Fruit fly (Drosophila melanogaster): ENCODE data around the gene mex1.

mex1 gene

DNA sequence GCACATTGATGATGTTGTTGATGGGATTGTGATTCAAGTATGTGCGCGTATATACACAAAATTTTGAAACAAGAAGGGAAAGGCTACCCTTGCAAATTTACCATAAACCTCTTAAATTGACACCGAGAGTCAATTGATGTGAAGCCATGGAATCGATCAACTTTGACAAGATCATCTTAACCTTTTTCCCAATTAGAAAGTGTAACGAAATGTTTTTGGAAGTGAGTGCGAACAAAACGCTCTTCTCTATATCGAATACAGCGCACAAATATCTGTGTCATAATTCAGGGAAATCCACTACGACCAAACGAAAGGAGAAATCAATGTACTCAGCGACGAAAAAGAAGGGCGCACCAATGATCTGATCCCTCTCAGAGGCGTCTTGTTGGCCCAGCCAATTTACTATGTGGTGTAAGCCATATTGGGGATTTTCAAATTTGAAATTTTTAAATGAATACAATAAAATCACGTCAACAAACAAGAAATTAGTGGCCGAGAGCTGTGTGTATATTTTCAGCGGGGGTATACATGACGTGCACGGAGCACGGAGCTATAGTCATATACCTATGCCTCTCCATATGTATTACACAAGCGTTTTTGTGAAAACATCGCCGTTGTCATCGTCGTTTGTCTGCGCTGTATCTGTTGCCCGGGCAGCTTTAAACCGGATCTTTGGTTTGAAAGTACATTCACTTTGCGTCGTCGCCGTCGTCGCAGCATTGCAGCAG is 14.2 kb upstream of the mex1 start (continued):
- peak; percentile 41 to 79 for TF ChIP-seq Pdp1 (GFP tag; optimal IDR thresholded peaks at IDR 0.05)
- no peak for TF ChIP-seq danr (GFP tag; IDR thresholded peaks at IDR 0.05)
- no peak for TF ChIP-seq Hr78 (GFP tag; optimal IDR thresholded peaks at IDR 0.05)
- no peak for TF ChIP-seq CG18764 (GFP tag; optimal IDR thresholded peaks at IDR 0.05)
- TF ChIP-seq Hsf (GFP tag; optimal IDR thresholded peaks at IDR 0.05): no peak
- TF ChIP-seq CG16779 (GFP tag; IDR thresholded peaks at IDR 0.05): 0 out of 2 replicates have a peak, but pooled peaks have one; percentile 3
- no peak for TF ChIP-seq ham (GFP tag; IDR thresholded peaks at IDR 0.05)
- no peak for TF ChIP-seq dati (GFP tag; IDR thresholded peaks at IDR 0.05)

DNA sequence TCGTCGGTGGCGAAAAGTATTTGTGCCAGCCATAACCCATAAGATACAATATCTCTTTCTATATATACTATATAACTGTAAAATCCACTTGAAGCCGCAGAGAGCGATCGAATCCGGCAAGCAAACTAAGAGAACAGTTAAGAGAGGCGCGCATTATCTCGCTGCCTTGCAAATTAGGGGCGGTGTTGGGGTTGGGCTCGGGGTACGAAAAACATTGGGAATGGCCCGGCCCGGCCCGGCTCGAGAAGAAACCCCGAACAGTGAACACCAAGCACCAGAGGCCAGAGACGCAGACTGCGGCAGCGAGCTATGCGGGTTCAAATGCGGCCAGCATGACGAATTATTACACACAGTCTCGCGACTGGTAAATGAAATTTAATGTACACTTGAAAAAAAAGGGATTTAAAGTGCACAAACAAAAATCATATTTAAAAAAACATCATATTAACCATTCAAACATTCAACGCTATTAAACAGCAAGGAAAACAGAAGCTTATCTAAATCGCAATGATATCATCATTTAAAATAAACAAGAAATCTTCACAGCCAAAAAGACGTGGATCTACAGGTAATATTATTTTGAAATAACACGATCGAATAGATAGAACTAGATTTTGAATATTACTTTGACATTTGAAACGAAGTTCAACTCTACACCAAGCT is 13.1 kb upstream of the mex1 start:
- TF ChIP-seq CG12104 (GFP tag; optimal IDR thresholded peaks at IDR 0.05) (peak; percentile 63), Lhr (GFP tag; optimal IDR thresholded peaks at IDR 0.05) (no peak), Sox102F (GFP tag; optimal IDR thresholded peaks at IDR 0.05) (peak; percentile 26), CG1529 (GFP tag; optimal IDR thresholded peaks at IDR 0.05) (no peak), Gsc (GFP tag; IDR thresholded peaks at IDR 0.05) (no peak), ATbp (GFP tag; optimal IDR thresholded peaks at IDR 0.05) (no peak), Mrtf (GFP tag; IDR thresholded peaks at IDR 0.05) (no peak), Optix (GFP tag; IDR thresholded peaks at IDR 0.05) (no peak), MESR4 (GFP tag; optimal IDR thresholded peaks at IDR 0.05) (no peak), CG3838 (GFP tag; optimal IDR thresholded peaks at IDR 0.05) (no peak), bigmax (GFP tag; optimal IDR thresholded peaks at IDR 0.05) (no peak), gro (GFP tag; optimal IDR thresholded peaks at IDR 0.05) (no peak), CG34224 (GFP tag; IDR thresholded peaks at IDR 0.05; ENCODE audit: partially characterized antibody) (no peak), sens (GFP tag) (peak; percentile 84), en (GFP tag; optimal IDR thresholded peaks at IDR 0.05) (no peak), CG3847 (GFP tag; IDR thresholded peaks at IDR 0.05) (no peak), hbn (GFP tag; IDR thresholded peaks at IDR 0.05; ENCODE audit: partially characterized antibody) (no peak), so (GFP tag; IDR thresholded peaks at IDR 0.05) (0 out of 3 replicates have a peak, but pooled peaks have one; percentile 25), CG2875 (GFP tag; optimal IDR thresholded peaks at IDR 0.05) (no peak), CG1024 (GFP tag; IDR thresholded peaks at IDR 0.05) (peak; percentile 29; the same call in 1 of the 2 replicates), her (GFP tag; optimal IDR thresholded peaks at IDR 0.05) (no peak), tup (GFP tag; optimal IDR thresholded peaks at IDR 0.05) (no peak), tin (GFP tag; optimal IDR thresholded peaks at IDR 0.05) (no peak), tap (tag; optimal IDR thresholded peaks at IDR 0.05) (no peak), nmo (GFP tag; optimal IDR thresholded peaks at IDR 0.05) (peak; percentile 16), CG11456 (GFP tag; IDR thresholded peaks at IDR 0.05) (0 out of 3 replicates have a peak, but pooled peaks have one; percentile 43), corto (GFP tag; optimal IDR thresholded peaks at IDR 0.05) (no peak), CG8944 (GFP tag; optimal IDR thresholded peaks at IDR 0.05) (no peak), Nf-YA (GFP tag; IDR thresholded peaks at IDR 0.05) (peak; percentile 53; the same call in 1 of the 2 replicates), D (optimal IDR thresholded peaks at IDR 0.05) (no peak), D (GFP tag; optimal IDR thresholded peaks at IDR 0.05) (peak; percentile 70), eyg (GFP tag; optimal IDR thresholded peaks at IDR 0.05) (peak; percentile 21), Hey (tag; optimal IDR thresholded peaks at IDR 0.05) (no peak), Oli (tag; optimal IDR thresholded peaks at IDR 0.05) (peak; percentile 25), sna (GFP tag; IDR thresholded peaks at IDR 0.05; ENCODE audit: partially characterized antibody) (no peak), CG16815 (GFP tag; optimal IDR thresholded peaks at IDR 0.05) (no peak), CG9797 (GFP tag; optimal IDR thresholded peaks at IDR 0.05) (no peak), CoRest (tag; optimal IDR thresholded peaks at IDR 0.05) (peak; percentile 17), Nf-YB (GFP tag; optimal IDR thresholded peaks at IDR 0.05) (no peak), CG3407 (GFP tag; optimal IDR thresholded peaks at IDR 0.05) (no peak)

All from whole organism, embryonic.